Fruit fly (Drosophila melanogaster): ENCODE results near the gene CG32022.

Gene CG32022

DNA sequence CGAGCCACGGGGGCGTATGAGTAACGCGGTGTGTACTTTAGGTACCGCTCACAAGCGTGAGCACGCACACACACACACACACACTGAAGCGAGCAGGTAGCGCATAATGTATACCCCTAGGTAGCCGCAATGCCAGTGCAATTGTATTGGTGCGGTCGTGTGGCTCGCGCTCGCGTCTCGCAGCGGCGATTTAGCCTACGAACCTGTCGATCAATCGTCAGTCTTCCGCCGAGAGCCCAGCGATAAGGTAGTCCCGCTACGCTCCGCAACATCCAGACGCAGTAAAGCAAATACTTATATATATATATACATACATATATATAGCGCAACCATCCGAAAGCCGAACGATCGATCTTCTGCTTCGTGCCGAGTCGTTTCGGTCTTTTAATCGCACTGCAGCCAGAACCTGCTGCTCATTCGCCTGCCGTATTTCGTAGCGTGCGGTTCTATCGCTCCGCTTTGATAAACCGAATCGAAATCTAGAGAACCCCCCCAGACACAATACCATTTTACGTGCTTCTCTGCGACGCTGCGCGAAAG, 45.5 kb downstream of the CG32022 start, which contains the start of gene hry (continued):
- TF ChIP-seq Bteb2 (GFP tag; optimal IDR thresholded peaks at IDR 0.05) (no peak), CG8944 (GFP tag; optimal IDR thresholded peaks at IDR 0.05) (no peak), ase (GFP tag; IDR thresholded peaks at IDR 0.05) (no peak), CG4282 (GFP tag; optimal IDR thresholded peaks at IDR 0.05) (no peak), cad (GFP tag; optimal IDR thresholded peaks at IDR 0.05) (peak; percentile 18), MTF-1 (GFP tag; optimal IDR thresholded peaks at IDR 0.05; ENCODE audit: borderline replicate concordance) (peak; percentile 33), H2.0 (GFP tag; IDR thresholded peaks at IDR 0.05) (no peak), CG13123 (GFP tag; optimal IDR thresholded peaks at IDR 0.05) (no peak), fd96Cb (tag; optimal IDR thresholded peaks at IDR 0.05) (no peak), emc (GFP tag; optimal IDR thresholded peaks at IDR 0.05) (no peak), CG18262 (tag; optimal IDR thresholded peaks at IDR 0.05) (peak; percentile 40), Fer1 (GFP tag; optimal IDR thresholded peaks at IDR 0.05) (peak; percentile 68), CG13287 (GFP tag; IDR thresholded peaks at IDR 0.05; ENCODE audit: partially characterized antibody) (peak; percentile 62; the same call in 1 of the 2 replicates), CG1602 (GFP tag; optimal IDR thresholded peaks at IDR 0.05) (no peak), CG2889 (GFP tag; IDR thresholded peaks at IDR 0.05) (no peak), CG15601 (tag; optimal IDR thresholded peaks at IDR 0.05) (peak; percentile 61), Nf-YC (tag; optimal IDR thresholded peaks at IDR 0.05) (peak; percentile 86), btn (GFP tag; optimal IDR thresholded peaks at IDR 0.05) (no peak), Dfd (GFP tag; optimal IDR thresholded peaks at IDR 0.05) (no peak), Dip2 (GFP tag; IDR thresholded peaks at IDR 0.05) (no peak), vfl (GFP tag; optimal IDR thresholded peaks at IDR 0.05) (peak; percentile 27), lola (GFP tag; optimal IDR thresholded peaks at IDR 0.05) (no peak), ewg (GFP tag; optimal IDR thresholded peaks at IDR 0.05) (no peak), lov (optimal IDR thresholded peaks at IDR 0.05) (no peak), lov (GFP tag; IDR thresholded peaks at IDR 0.05) (0 out of 3 replicates have a peak, but pooled peaks have one; percentile 13), CG12236 (GFP tag; optimal IDR thresholded peaks at IDR 0.05) (no peak), sd (tag; optimal IDR thresholded peaks at IDR 0.05) (peak; percentile 88), CG34422 (GFP tag; IDR thresholded peaks at IDR 0.05) (peak; percentile 55; the same call in 2 of the 3 replicates), lmd (GFP tag; IDR thresholded peaks at IDR 0.05) (no peak), CG3281 (GFP tag; optimal IDR thresholded peaks at IDR 0.05) (peak; percentile 54), Taf1 (GFP tag; IDR thresholded peaks at IDR 0.05) (0 out of 2 replicates have a peak, but pooled peaks have one; percentile 29), Opbp (GFP tag; IDR thresholded peaks at IDR 0.05; ENCODE audit: partially characterized antibody) (peak; percentile 69; the same call in 2 of the 3 replicates), CG16863 (GFP tag; optimal IDR thresholded peaks at IDR 0.05) (no peak), Abd-B (GFP tag; optimal IDR thresholded peaks at IDR 0.05) (no peak), dimm (GFP tag; IDR thresholded peaks at IDR 0.05) (no peak), Nf-YB (GFP tag; optimal IDR thresholded peaks at IDR 0.05) (peak; percentile 83), br (optimal IDR thresholded peaks at IDR 0.05) (no peak), CG8478 (optimal IDR thresholded peaks at IDR 0.05) (no peak), CG31224 (GFP tag; IDR thresholded peaks at IDR 0.05) (no peak), sr (GFP tag; IDR thresholded peaks at IDR 0.05) (peak; percentile 35; the same call in 1 of the 3 replicates), CG13894 (tag; optimal IDR thresholded peaks at IDR 0.05) (peak; percentile 72), CG1792 (GFP tag; optimal IDR thresholded peaks at IDR 0.05) (no peak), CG16779 (GFP tag; IDR thresholded peaks at IDR 0.05) (no peak), her (GFP tag; optimal IDR thresholded peaks at IDR 0.05) (no peak), Elba2 (GFP tag; optimal IDR thresholded peaks at IDR 0.05) (no peak), lbe (GFP tag; optimal IDR thresholded peaks at IDR 0.05) (peak; percentile 77), usp (GFP tag; optimal IDR thresholded peaks at IDR 0.05) (no peak), crp (GFP tag; optimal IDR thresholded peaks at IDR 0.05) (no peak), CG10959 (GFP tag; IDR thresholded peaks at IDR 0.05) (0 out of 2 replicates have a peak, but pooled peaks have one; percentile 6), CG13624 (GFP tag; optimal IDR thresholded peaks at IDR 0.05) (no peak), ind (GFP tag; optimal IDR thresholded peaks at IDR 0.05) (no peak), CG17612 (GFP tag; IDR thresholded peaks at IDR 0.05) (no peak)
